Fruit fly (Drosophila melanogaster): ENCODE results near the gene cysu.
A peak's percentile ranks its signal among the peaks of the same experiment; 100 is the strongest.
"Not testable (repeated sequence)": the region's sequence is repeated elsewhere in the genome, so short reads cannot be mapped to it uniquely, and the experiment has no call there.

Gene cysu

dm6 chr3R:17448758-17449157 lies 23.2 kb downstream of the cysu start, which contains the start of gene Eh:
Eh (minus strand) TSS chr3R:17448858.
- TF ChIP-seq net (GFP tag; optimal IDR thresholded peaks at IDR 0.05) (no peak), acj6 (GFP tag; optimal IDR thresholded peaks at IDR 0.05) (no peak), CG7368 (GFP tag; optimal IDR thresholded peaks at IDR 0.05) (no peak), CG6792 (GFP tag; optimal IDR thresholded peaks at IDR 0.05) (no peak)

DNA sequence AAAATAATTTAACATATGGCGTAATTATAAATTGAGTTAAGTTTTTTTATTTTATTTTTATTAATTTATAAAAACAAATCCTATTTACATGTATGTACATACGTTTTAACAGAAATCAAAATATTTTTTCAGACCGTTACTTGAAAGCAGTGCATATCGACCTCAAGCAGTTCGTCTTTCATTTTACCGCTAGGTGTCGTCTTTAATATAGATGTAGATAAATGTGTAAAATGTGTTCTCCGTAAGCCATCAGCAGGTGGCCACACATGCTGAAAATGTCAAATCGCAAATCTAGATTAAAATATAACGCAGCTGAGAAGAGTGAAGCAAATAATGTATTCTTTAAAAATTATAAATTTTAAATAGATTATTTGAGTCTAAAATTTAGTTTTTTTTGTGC lies 23.8 kb downstream of the cysu start:
- TF ChIP-seq fd85E (GFP tag; optimal IDR thresholded peaks at IDR 0.05) (no peak), CG3032 (tag; optimal IDR thresholded peaks at IDR 0.05) (no peak), Eip78C (GFP tag) (peak; percentile 34), Lpt (GFP tag; optimal IDR thresholded peaks at IDR 0.05) (no peak), CG32006 (GFP tag; optimal IDR thresholded peaks at IDR 0.05) (no peak), CG8319 (GFP tag; optimal IDR thresholded peaks at IDR 0.05) (no peak), CG10631 (GFP tag; optimal IDR thresholded peaks at IDR 0.05) (no peak), CG31627 (GFP tag; optimal IDR thresholded peaks at IDR 0.05) (peak; percentile 6), lz (GFP tag; optimal IDR thresholded peaks at IDR 0.05) (no peak), CG9139 (GFP tag; optimal IDR thresholded peaks at IDR 0.05) (no peak), OdsH (GFP tag; optimal IDR thresholded peaks at IDR 0.05) (no peak), net (GFP tag; optimal IDR thresholded peaks at IDR 0.05) (no peak), vri (GFP tag; optimal IDR thresholded peaks at IDR 0.05) (no peak)

DNA sequence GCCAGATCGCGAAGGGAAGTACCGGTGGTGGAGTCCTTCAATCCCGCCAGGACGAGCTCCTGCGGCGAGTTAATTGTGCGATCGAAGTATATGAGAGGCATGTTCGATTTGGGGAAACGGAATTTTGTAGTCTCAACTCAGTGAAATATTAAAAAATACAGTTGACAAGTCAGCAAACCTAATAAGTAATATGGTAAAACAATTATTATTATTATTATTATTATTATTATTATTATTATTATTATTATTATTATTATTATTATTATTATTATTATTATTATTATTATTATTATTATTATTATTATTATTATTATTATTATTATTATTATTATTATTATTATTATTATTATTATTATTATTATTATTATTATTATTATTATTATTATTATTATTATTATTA lies 31.1 kb downstream of the cysu start, which contains the start of gene CG14330:
Gene CG14330, minus strand, starts transcription at position 101 of the 400 bp plus-strand sequence.
- TF ChIP-seq Ets21C (GFP tag; optimal IDR thresholded peaks at IDR 0.05); Gug (GFP tag; IDR thresholded peaks at IDR 0.05); CG10669 (GFP tag; optimal IDR thresholded peaks at IDR 0.05): not testable (repeated sequence)

DNA sequence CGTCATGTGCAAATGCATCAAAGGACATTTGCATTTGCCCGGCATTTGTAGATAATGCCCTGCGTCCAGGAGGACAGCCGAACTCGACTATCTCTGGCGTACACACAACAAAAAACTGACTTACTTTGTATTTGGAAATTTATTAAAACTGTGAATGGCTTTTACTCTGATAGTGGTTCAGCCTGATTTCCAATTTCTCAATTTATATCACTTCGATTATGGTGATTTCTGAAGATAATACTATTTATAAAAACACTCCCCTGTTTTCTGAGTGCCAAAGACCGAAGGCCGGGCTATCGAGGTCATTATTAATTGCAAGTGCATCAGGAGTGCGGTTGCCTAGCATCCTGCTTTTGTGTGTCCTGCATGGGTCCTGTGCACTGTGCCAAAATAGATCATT lies 45.4 kb downstream of the cysu start:
- TF ChIP-seq Ets21C (GFP tag; optimal IDR thresholded peaks at IDR 0.05) (no peak), CG8632 (GFP tag; optimal IDR thresholded peaks at IDR 0.05) (no peak), fd59A (GFP tag; optimal IDR thresholded peaks at IDR 0.05) (no peak), CG16779 (tag; optimal IDR thresholded peaks at IDR 0.05) (no peak), CG4318 (GFP tag; optimal IDR thresholded peaks at IDR 0.05) (no peak), CG32006 (GFP tag; optimal IDR thresholded peaks at IDR 0.05) (peak; percentile 9), Smox (GFP tag; optimal IDR thresholded peaks at IDR 0.05) (no peak), svp (GFP tag) (peak; percentile 58), CG9139 (GFP tag; optimal IDR thresholded peaks at IDR 0.05) (no peak), Met (GFP tag; optimal IDR thresholded peaks at IDR 0.05) (no peak), Eip78C (GFP tag) (peak; percentile 52), CG1621 (tag; optimal IDR thresholded peaks at IDR 0.05) (no peak), topi (GFP tag; optimal IDR thresholded peaks at IDR 0.05) (no peak), salr (GFP tag; optimal IDR thresholded peaks at IDR 0.05) (no peak), eg (GFP tag; IDR thresholded peaks at IDR 0.05) (no peak), fkh (GFP tag; optimal IDR thresholded peaks at IDR 0.05) (no peak), OdsH (GFP tag; optimal IDR thresholded peaks at IDR 0.05) (no peak), Sox15 (GFP tag; optimal IDR thresholded peaks at IDR 0.05) (no peak), CG11294 (GFP tag; IDR thresholded peaks at IDR 0.05) (no peak), Ets96B (tag; optimal IDR thresholded peaks at IDR 0.05) (no peak), CG6163 (GFP tag; IDR thresholded peaks at IDR 0.05) (0 out of 3 replicates have a peak, but pooled peaks have one; percentile 12)

dm6 chr3R:17481262-17481661 lies 55.7 kb downstream of the cysu start:
- TF ChIP-seq Smox (GFP tag; optimal IDR thresholded peaks at IDR 0.05) = no peak
- peak; percentile 4 for TF ChIP-seq CG10631 (GFP tag; optimal IDR thresholded peaks at IDR 0.05)
- TF ChIP-seq Hr4 (GFP tag; optimal IDR thresholded peaks at IDR 0.05) = peak; percentile 0
- peak; percentile 24 for TF ChIP-seq OdsH (GFP tag; optimal IDR thresholded peaks at IDR 0.05)
- TF ChIP-seq eg (GFP tag; IDR thresholded peaks at IDR 0.05) = 0 out of 3 replicates have a peak, but pooled peaks have one; percentile 16
- TF ChIP-seq Ets96B (tag; optimal IDR thresholded peaks at IDR 0.05) = peak; percentile 26
- TF ChIP-seq CG32006 (GFP tag; optimal IDR thresholded peaks at IDR 0.05) = peak; percentile 35
- no peak for TF ChIP-seq Met (GFP tag; optimal IDR thresholded peaks at IDR 0.05)
- no peak for TF ChIP-seq CG6854 (GFP tag; optimal IDR thresholded peaks at IDR 0.05)
- TF ChIP-seq CG15336 (GFP tag; IDR thresholded peaks at IDR 0.05) = 0 out of 2 replicates have a peak, but pooled peaks have one; percentile 28
- TF ChIP-seq Eip93F (GFP tag; optimal IDR thresholded peaks at IDR 0.05) = no peak
- peak; percentile 14 for TF ChIP-seq CG10669 (GFP tag; optimal IDR thresholded peaks at IDR 0.05)
- TF ChIP-seq dsx (GFP tag; optimal IDR thresholded peaks at IDR 0.05; ENCODE audit: poor library complexity, severe bottlenecking) = peak; percentile 8
- TF ChIP-seq CG8119 (GFP tag; IDR thresholded peaks at IDR 0.05) = peak; percentile 34; the same call in 1 of the 3 replicates
- no peak for TF ChIP-seq fd59A (GFP tag; optimal IDR thresholded peaks at IDR 0.05)
- TF ChIP-seq CG6163 (GFP tag; IDR thresholded peaks at IDR 0.05) = 0 out of 3 replicates have a peak, but pooled peaks have one; percentile 42
- peak; percentile 66 for TF ChIP-seq Eip78C (GFP tag)

All from whole organism, prepupa.